Worm (Caenorhabditis elegans) whole organism, L3 larva: ENCODE data around the gene fbxa-208.

ENCODE experiments used
- ceh-16 ChIP-seq: sonication (generic microtip); optimal IDR thresholded peaks from 2 replicates; lab custom pipeline; 2017; ENCODE audit warnings: missing biosample characterization, missing genetic modification characterization
- fkh-2 ChIP-seq: fragments of 150-350 bp; optimal IDR thresholded peaks from 2 replicates; lab custom pipeline; 2014; ENCODE audit warnings: missing biosample characterization, missing genetic modification reagents, missing genetic modification characterization
- unc-62 ChIP-seq: fragments of 150-350 bp; sonication (generic microtip); optimal IDR thresholded peaks from 4 replicates; lab custom pipeline; 2014; ENCODE audit warnings: missing biosample characterization, missing genetic modification reagents, missing genetic modification characterization

- TF ChIP-seq unc-62 (GFP tag; lab: Kevin White, UChicago), result no peak
- no peak for TF ChIP-seq fkh-2 (tag; lab: Kevin White, UChicago)
- no peak for TF ChIP-seq ceh-16
These were observed 46.8 kb downstream of the fbxa-208 start, which contains the start of gene fbxa-75 for ce11 chrIII:1303414-1303813.
